Worm (Caenorhabditis elegans): Measurements from ENCODE around the gene folr-1.

DNA sequence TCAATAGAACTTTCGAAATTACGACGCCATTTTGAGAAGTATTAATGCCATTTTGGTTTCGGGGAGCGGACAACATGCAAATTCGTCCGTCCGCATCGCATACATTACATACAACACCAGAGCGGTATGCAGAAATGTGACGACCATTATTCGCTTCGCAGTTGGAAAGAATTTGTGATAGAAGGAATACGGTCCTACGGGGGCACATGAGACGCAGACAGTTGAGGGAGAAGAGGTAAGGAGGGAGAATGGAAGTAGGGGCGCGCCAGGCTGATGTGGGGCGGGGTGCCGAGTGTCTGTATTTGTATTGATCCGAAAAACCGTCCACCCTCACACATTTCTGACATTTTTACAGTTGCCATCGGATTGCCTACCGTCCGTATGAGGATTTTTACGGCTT is 22.3 kb downstream of the folr-1 start:
- TF ChIP-seq pha-4 (tag; optimal IDR thresholded peaks at IDR 0.05) (no peak), nhr-237 (tag; optimal IDR thresholded peaks at IDR 0.05) (no peak), drap-1 (GFP tag; optimal IDR thresholded peaks at IDR 0.05) (no peak), sptf-1 (tag; optimal IDR thresholded peaks at IDR 0.05) (no peak), ceh-43 (GFP tag; optimal IDR thresholded peaks at IDR 0.05) (no peak)
